Fruit fly (Drosophila melanogaster) whole organism, wandering third instar larva: ENCODE results near the gene Dcr-1.

Experiments
- CG9705 ChIP-seq: fragments of 200-800 bp; sonication (Bioruptor generic); optimal IDR thresholded peaks from 2 replicates; lab custom pipeline; 2018; ENCODE audit warnings: missing biosample characterization, mild to moderate bottlenecking, missing genetic modification characterization
- Dfd ChIP-seq: fragments of >200 bp; optimal IDR thresholded peaks from 2 replicates; lab custom pipeline; 2017; ENCODE audit warnings: missing biosample characterization, missing genetic modification characterization
- GATAd ChIP-seq: sonication (Bioruptor generic); optimal IDR thresholded peaks from 2 replicates; lab custom pipeline; 2016; ENCODE audit warnings: missing biosample characterization, missing genetic modification characterization
- Hnf4 ChIP-seq: fragments of 200-800 bp; sonication (Bioruptor generic); optimal IDR thresholded peaks from 2 replicates; lab custom pipeline; 2016; ENCODE audit warnings: missing biosample characterization, mild to moderate bottlenecking, missing genetic modification characterization
- fru ChIP-seq: fragments of 200-800 bp; sonication (Bioruptor generic); optimal IDR thresholded peaks from 3 replicates; lab custom pipeline; 2016; ENCODE audit warnings: missing biosample characterization, mild to moderate bottlenecking, missing genetic modification characterization
- h ChIP-seq: fragments of 200-800 bp; sonication (Bioruptor generic); optimal IDR thresholded peaks from 3 replicates; lab custom pipeline; 2016; ENCODE audit warnings: missing biosample characterization, mild to moderate bottlenecking, missing genetic modification characterization
- psq ChIP-seq: fragments of 200-800 bp; sonication (Bioruptor generic); optimal IDR thresholded peaks from 3 replicates; lab custom pipeline; 2017; ENCODE audit warnings: missing biosample characterization, mild to moderate bottlenecking, missing genetic modification characterization, moderate library complexity
- rgr ChIP-seq: fragments of 200-800 bp; sonication (Bioruptor generic); optimal IDR thresholded peaks from 3 replicates; lab custom pipeline; 2016; ENCODE audit warnings: missing biosample characterization, mild to moderate bottlenecking, missing genetic modification characterization
- sage ChIP-seq: fragments of 200-800 bp; sonication (Bioruptor generic); optimal IDR thresholded peaks from 2 replicates; lab custom pipeline; 2016; ENCODE audit warnings: missing biosample characterization, mild to moderate bottlenecking, missing genetic modification characterization

dm6 chr3R:22727456-22727833 lies 13.4 kb downstream of the Dcr-1 start:
- no peak for TF ChIP-seq rgr
- TF ChIP-seq Dfd, result no peak
- no peak for TF ChIP-seq psq
- TF ChIP-seq CG9705 (GFP tag; lab: Kevin White, UChicago), result no peak
- no peak for TF ChIP-seq GATAd
- no peak for TF ChIP-seq Hnf4 (GFP tag; lab: Kevin White, UChicago)
- TF ChIP-seq h (GFP tag; lab: Kevin White, UChicago), result no peak
- TF ChIP-seq sage, result no peak
- no peak for TF ChIP-seq fru (GFP tag; lab: Kevin White, UChicago)
